Worm (Caenorhabditis elegans) whole organism, midembryonic: Measurements from ENCODE around the gene drl-1.

Experiments
- cog-1 ChIP-seq: sonication (generic microtip); optimal IDR thresholded peaks from 2 replicates; lab custom pipeline; 2016; ENCODE audit warnings: missing genetic modification characterization, missing compliant biosample characterization
- med-1 ChIP-seq: sonication (generic microtip); optimal IDR thresholded peaks from 2 replicates; lab custom pipeline; 2017; ENCODE audit warnings: missing genetic modification characterization, mild to moderate bottlenecking, missing compliant biosample characterization, antibody characterized with exemption, missing genetic modification reagents; ENCODE audit not compliant: insufficient read depth
- tab-1 ChIP-seq: fragments of 200-800 bp; sonication (Bioruptor generic); IDR thresholded peaks from 2 replicates; pipeline ENCODE4 v1.3.6; 2022; ENCODE audit warnings: missing genetic modification characterization, missing compliant biosample characterization
- ztf-29 ChIP-seq: fragments of 200-800 bp; sonication (Bioruptor generic); IDR thresholded peaks from 2 replicates; pipeline ENCODE4 v1.3.6; 2022; ENCODE audit warnings: missing genetic modification reagents, missing genetic modification characterization, missing compliant biosample characterization

ce11 chrIV:325640-326039 lies 781 bp downstream of the drl-1 start:
- TF ChIP-seq cog-1 (tag; lab: Kevin White, UChicago) (no peak), tab-1 (GFP tag; lab: Robert Waterston, UW) (no peak), ztf-29 (GFP tag; lab: Robert Waterston, UW) (no peak), med-1 (GFP tag; lab: Kevin White, UChicago) (no peak)
